Worm (Caenorhabditis elegans) whole organism, L4 larva: ENCODE data around the gene mics-1.
A peak's percentile ranks its signal among the peaks of the same experiment; 100 is the strongest.

ENCODE experiments used
- F26F4.8 ChIP-seq: fragments of 200-800 bp; sonication (Bioruptor generic); conservative IDR thresholded peaks from 2 replicates; pipeline ENCODE4 v1.3.6; 2022; ENCODE audit warnings: missing genetic modification characterization, missing compliant biosample characterization
- R02D3.7 ChIP-seq: fragments of 150-350 bp; sonication (generic microtip); optimal IDR thresholded peaks from 3 replicates; lab custom pipeline; 2014; ENCODE audit warnings: missing biosample characterization, missing genetic modification characterization
- T20F7.1 ChIP-seq: fragments of 200-800 bp; sonication (Bioruptor generic); optimal IDR thresholded peaks from 2 replicates; lab custom pipeline; 2018; ENCODE audit warnings: mild to moderate bottlenecking, missing genetic modification characterization, missing compliant biosample characterization
- Y48G9A.11 ChIP-seq: fragments of 200-800 bp; sonication (Bioruptor generic); IDR thresholded peaks from 2 replicates; pipeline ENCODE4 v1.3.6; 2022; ENCODE audit warnings: missing genetic modification reagents, missing genetic modification characterization, missing compliant biosample characterization
- Y75B8A.6 ChIP-seq: fragments of 200-800 bp; sonication (Bioruptor generic); IDR thresholded peaks from 2 replicates; pipeline ENCODE4 v1.3.6; 2022; ENCODE audit warnings: missing genetic modification reagents, missing genetic modification characterization, missing compliant biosample characterization
- aha-1 ChIP-seq: fragments of 150-350 bp; peaks from one replicate; lab custom pipeline; 2014; ENCODE audit warnings: missing biosample characterization, missing genetic modification characterization
- ama-1 ChIP-seq: fragments of 150-350 bp; optimal IDR thresholded peaks from 2 replicates; lab custom pipeline; 2014; ENCODE audit warnings: inconsistent platforms, mixed read lengths
- ceh-28 ChIP-seq: fragments of 150-350 bp; optimal IDR thresholded peaks from 2 replicates; lab custom pipeline; 2014; ENCODE audit warnings: missing biosample characterization, missing genetic modification reagents, missing genetic modification characterization
- ceh-62 ChIP-seq: sonication (generic microtip); optimal IDR thresholded peaks from 2 replicates; lab custom pipeline; 2017; ENCODE audit warnings: missing biosample characterization, missing genetic modification characterization
- cey-2 ChIP-seq: sonication (generic microtip); optimal IDR thresholded peaks from 3 replicates; lab custom pipeline; 2017; ENCODE audit warnings: missing genetic modification characterization, mild to moderate bottlenecking, missing compliant biosample characterization, antibody characterized with exemption, borderline replicate concordance; ENCODE audit not compliant: insufficient read depth
- ctbp-1 ChIP-seq: fragments of 200-800 bp; sonication (Bioruptor generic); IDR thresholded peaks from 2 replicates; pipeline ENCODE4 v1.3.6; 2022; ENCODE audit warnings: missing genetic modification reagents, missing genetic modification characterization, missing compliant biosample characterization
- daf-16 ChIP-seq, 3 experiments: sonication (generic microtip); optimal IDR thresholded peaks; 2 replicates each; lab custom pipeline; 2016 to 2017; ENCODE audit warnings: missing genetic modification characterization in 3 of 3, missing genetic modification reagents in 3 of 3, mild to moderate bottlenecking in 2 of 3, missing compliant biosample characterization in 2 of 3, missing biosample characterization in 1 of 3, moderate library complexity in 1 of 3
- dmd-6 ChIP-seq: fragments of 200-800 bp; sonication (Bioruptor generic); IDR thresholded peaks from 2 replicates; pipeline ENCODE4 v1.3.6; 2022; ENCODE audit warnings: missing genetic modification reagents, missing genetic modification characterization, missing compliant biosample characterization
- dmd-8 ChIP-seq: fragments of 200-800 bp; sonication (Bioruptor generic); IDR thresholded peaks from 2 replicates; pipeline ENCODE4 v1.3.6; 2022; ENCODE audit warnings: missing genetic modification characterization, missing compliant biosample characterization
- dpl-1 ChIP-seq: fragments of 150-350 bp; optimal IDR thresholded peaks from 2 replicates; lab custom pipeline; 2014; ENCODE audit warnings: missing biosample characterization, missing genetic modification reagents, missing genetic modification characterization
- dve-1 ChIP-seq: sonication (generic microtip); optimal IDR thresholded peaks from 2 replicates; lab custom pipeline; 2017; ENCODE audit warnings: antibody characterized with exemption, mild to moderate bottlenecking, missing genetic modification characterization, missing compliant biosample characterization; ENCODE audit not compliant: insufficient read depth
- egl-43 ChIP-seq: fragments of 200-800 bp; sonication (Bioruptor generic); IDR thresholded peaks from 2 replicates; pipeline ENCODE4 v1.3.6; 2022; ENCODE audit warnings: missing genetic modification reagents, missing genetic modification characterization, missing compliant biosample characterization
- fkh-10 ChIP-seq: fragments of 150-350 bp; optimal IDR thresholded peaks from 2 replicates; lab custom pipeline; 2014; ENCODE audit warnings: missing biosample characterization, missing genetic modification reagents, missing genetic modification characterization
- hif-1 ChIP-seq, 2 experiments: sonication (generic microtip); optimal IDR thresholded peaks; 2 replicates each; lab custom pipeline; 2016 to 2017; ENCODE audit warnings: missing compliant biosample characterization in 2 of 2, missing genetic modification characterization in 2 of 2, missing genetic modification reagents in 2 of 2, missing genotype in 2 of 2, mild to moderate bottlenecking in 1 of 2
- hlh-11 ChIP-seq: fragments of 200-800 bp; sonication (Bioruptor generic); optimal IDR thresholded peaks from 2 replicates; lab custom pipeline; 2018; ENCODE audit warnings: mild to moderate bottlenecking, missing genetic modification characterization, missing compliant biosample characterization
- hlh-30 ChIP-seq: sonication (generic microtip); optimal IDR thresholded peaks from 2 replicates; lab custom pipeline; 2017; ENCODE audit warnings: antibody characterized with exemption, mild to moderate bottlenecking, missing genetic modification characterization, missing compliant biosample characterization; ENCODE audit not compliant: insufficient read depth
- hmg-1.1 ChIP-seq: fragments of 200-800 bp; sonication (Bioruptor generic); IDR thresholded peaks from 2 replicates; pipeline ENCODE4 v1.3.6; 2022; ENCODE audit warnings: missing genetic modification reagents, missing genetic modification characterization, missing compliant biosample characterization
- lin-1 ChIP-seq: fragments of 200-800 bp; sonication (Bioruptor generic); IDR thresholded peaks from 2 replicates; pipeline ENCODE4 v1.3.6; 2022; ENCODE audit warnings: missing genetic modification reagents, missing genetic modification characterization, missing compliant biosample characterization
- lin-13 ChIP-seq: fragments of 150-350 bp; optimal IDR thresholded peaks from 2 replicates; lab custom pipeline; 2014; ENCODE audit warnings: missing biosample characterization, missing genetic modification reagents, missing genetic modification characterization
- lin-38 ChIP-seq: fragments of 200-800 bp; sonication (Bioruptor generic); IDR thresholded peaks from 2 replicates; pipeline ENCODE4 v1.3.6; 2022; ENCODE audit warnings: missing genetic modification reagents, missing genetic modification characterization, missing compliant biosample characterization
- madf-5 ChIP-seq, 2 experiments: fragments of 200-800 bp; sonication (Bioruptor generic); IDR thresholded peaks; 2 replicates each; pipeline ENCODE4 v1.3.6; 2022; ENCODE audit warnings: missing compliant biosample characterization in 2 of 2, missing genetic modification characterization in 2 of 2
- madf-9 ChIP-seq: fragments of 200-800 bp; sonication (Bioruptor generic); conservative IDR thresholded peaks from 2 replicates; pipeline ENCODE4 v1.3.6; 2022; ENCODE audit warnings: missing genetic modification reagents, missing genetic modification characterization, missing compliant biosample characterization
- mdl-1 ChIP-seq, 2 experiments: fragments of 150-350 bp in 1 of 2; sonication (generic microtip) in 1 of 2; optimal IDR thresholded peaks; 2 replicates each; lab custom pipeline; 2014 to 2017; ENCODE audit warnings: missing biosample characterization in 2 of 2, missing genetic modification characterization in 2 of 2
- mdt-29 ChIP-seq: fragments of 200-800 bp; sonication (Bioruptor generic); IDR thresholded peaks from 2 replicates; pipeline ENCODE4 v1.3.6; 2022; ENCODE audit warnings: missing genetic modification reagents, missing genetic modification characterization, missing compliant biosample characterization
- mes-2 ChIP-seq: sonication (generic microtip); optimal IDR thresholded peaks from 2 replicates; lab custom pipeline; 2016; ENCODE audit warnings: missing genotype, mild to moderate bottlenecking, missing genetic modification characterization, missing compliant biosample characterization; ENCODE audit not compliant: poor library complexity, severe bottlenecking
- mxl-2 ChIP-seq: fragments of 200-800 bp; sonication (Bioruptor generic); conservative IDR thresholded peaks from 2 replicates; pipeline ENCODE4 v1.3.6; 2022; ENCODE audit warnings: missing genetic modification reagents, missing genetic modification characterization, missing compliant biosample characterization
- mxl-3 ChIP-seq: fragments of 200-800 bp; sonication (Bioruptor generic); optimal IDR thresholded peaks from 2 replicates; lab custom pipeline; 2018; ENCODE audit warnings: mild to moderate bottlenecking, missing genetic modification characterization, missing compliant biosample characterization
- nhr-10 ChIP-seq: fragments of 150-350 bp; optimal IDR thresholded peaks from 2 replicates; lab custom pipeline; 2014; ENCODE audit warnings: missing biosample characterization, missing genetic modification characterization
- nhr-102 ChIP-seq: sonication (generic microtip); optimal IDR thresholded peaks from 2 replicates; lab custom pipeline; 2016; ENCODE audit warnings: mild to moderate bottlenecking, missing genetic modification characterization, moderate library complexity, missing compliant biosample characterization
- nhr-25 ChIP-seq: sonication (generic microtip); optimal IDR thresholded peaks from 2 replicates; lab custom pipeline; 2017; ENCODE audit warnings: missing genetic modification characterization, mild to moderate bottlenecking, missing compliant biosample characterization, antibody characterized with exemption, moderate library complexity, borderline replicate concordance; ENCODE audit not compliant: insufficient read depth
- nhr-28 ChIP-seq: fragments of 150-350 bp; optimal IDR thresholded peaks from 2 replicates; lab custom pipeline; 2014; ENCODE audit warnings: missing biosample characterization, missing genetic modification characterization
- nhr-48 ChIP-seq: sonication (generic microtip); optimal IDR thresholded peaks from 2 replicates; lab custom pipeline; 2016; ENCODE audit warnings: mild to moderate bottlenecking, missing genetic modification characterization, missing compliant biosample characterization
- nhr-6 ChIP-seq: fragments of 150-350 bp; optimal IDR thresholded peaks from 2 replicates; lab custom pipeline; 2014; ENCODE audit warnings: missing biosample characterization, missing genetic modification characterization
- pqm-1 ChIP-seq: sonication (generic microtip); optimal IDR thresholded peaks from 2 replicates; lab custom pipeline; 2017; ENCODE audit warnings: missing biosample characterization, missing genetic modification characterization
- rbr-2 ChIP-seq: sonication (generic microtip); optimal IDR thresholded peaks from 2 replicates; lab custom pipeline; 2016; ENCODE audit warnings: missing genotype, missing genetic modification characterization, missing compliant biosample characterization
- skn-1 ChIP-seq: fragments of 150-350 bp; optimal IDR thresholded peaks from 2 replicates; lab custom pipeline; 2014; ENCODE audit warnings: missing biosample characterization, missing genetic modification characterization
- tag-97 ChIP-seq: fragments of 200-800 bp; sonication (Bioruptor generic); IDR thresholded peaks from 2 replicates; pipeline ENCODE4 v1.3.6; 2022; ENCODE audit warnings: missing genetic modification characterization, missing compliant biosample characterization
- unc-39 ChIP-seq: sonication (generic microtip); optimal IDR thresholded peaks from 2 replicates; lab custom pipeline; 2017; ENCODE audit warnings: missing biosample characterization, missing genetic modification characterization
- zag-1 ChIP-seq: fragments of 150-350 bp; optimal IDR thresholded peaks from 2 replicates; lab custom pipeline; 2014; ENCODE audit warnings: missing biosample characterization, missing genetic modification characterization
- zfp-2 ChIP-seq: sonication (generic microtip); optimal IDR thresholded peaks from 2 replicates; lab custom pipeline; 2016; ENCODE audit warnings: mild to moderate bottlenecking, missing genetic modification characterization, missing compliant biosample characterization
- zfp-3 ChIP-seq: fragments of 200-800 bp; sonication (Bioruptor generic); conservative IDR thresholded peaks from 2 replicates; pipeline ENCODE4 v1.3.6; 2022; ENCODE audit warnings: missing genetic modification reagents, missing genetic modification characterization, missing compliant biosample characterization

Gene mics-1

ce11 chrV:10536095-10536691 lies 41.9 kb downstream of the mics-1 start, which contains the start of gene ppm-1.A (continued):
- TF ChIP-seq mdl-1 (tag; optimal IDR thresholded peaks at IDR 0.05; lab: Kevin White, UChicago), result no peak
- TF ChIP-seq madf-5 (GFP tag; IDR thresholded peaks at IDR 0.05; lab: Robert Waterston, UW), result no peak
- TF ChIP-seq pqm-1 (tag; lab: Kevin White, UChicago), result no peak
- TF ChIP-seq mxl-3 (GFP tag; lab: Kevin White, UChicago), result no peak
- no peak for TF ChIP-seq R02D3.7 (tag; lab: Kevin White, UChicago)
- peak; percentile 82 for TF ChIP-seq hlh-30 (tag; lab: Kevin White, UChicago)
- TF ChIP-seq mdt-29, result no peak
- TF ChIP-seq nhr-10, result no peak
- TF ChIP-seq aha-1 (tag; lab: Kevin White, UChicago), result no peak
- no peak for TF ChIP-seq nhr-6 (tag; lab: Kevin White, UChicago)
- no peak for TF ChIP-seq skn-1 (tag; lab: Kevin White, UChicago)
- TF ChIP-seq Y75B8A.6 (GFP tag; lab: Robert Waterston, UW), result no peak
- peak; percentile 46 for TF ChIP-seq dmd-6 (GFP tag; lab: Robert Waterston, UW)
- no peak for TF ChIP-seq madf-9 (GFP tag; lab: Robert Waterston, UW)
- no peak for TF ChIP-seq nhr-25
- TF ChIP-seq hif-1 (tag; optimal IDR thresholded peaks at IDR 0.05; lab: Kevin White, UChicago), result peak in 1 of 2 experiments; percentile 63
- no peak for TF ChIP-seq dmd-8 (GFP tag; lab: Robert Waterston, UW)
- TF ChIP-seq ama-1 (lab: Kevin White, UChicago), result peak; percentile 18
- TF ChIP-seq daf-16 (GFP tag; optimal IDR thresholded peaks at IDR 0.05; lab: Kevin White, UChicago), result no peak
- no peak for TF ChIP-seq daf-16 (tag; optimal IDR thresholded peaks at IDR 0.05; lab: Kevin White, UChicago)
- no peak for TF ChIP-seq fkh-10
- no peak for TF ChIP-seq cey-2 (tag; lab: Kevin White, UChicago)
- TF ChIP-seq nhr-102, result no peak
- TF ChIP-seq ctbp-1 (GFP tag; lab: Robert Waterston, UW), result no peak
- no peak for TF ChIP-seq hmg-1.1 (GFP tag; lab: Robert Waterston, UW)
- no peak for TF ChIP-seq zfp-3 (GFP tag; lab: Robert Waterston, UW)
- no peak for TF ChIP-seq dpl-1 (GFP tag; lab: Kevin White, UChicago)
- TF ChIP-seq nhr-48 (tag; lab: Kevin White, UChicago), result no peak

- TF ChIP-seq zfp-2 (tag; lab: Kevin White, UChicago) (no peak), T20F7.1 (peak; percentile 8), egl-43 (GFP tag; lab: Robert Waterston, UW) (0 out of 2 replicates have a peak, but pooled peaks have one; percentile 26), dmd-6 (GFP tag; lab: Robert Waterston, UW) (peak; percentile 37), mes-2 (tag; lab: Kevin White, UChicago) (peak; percentile 41), tag-97 (GFP tag; lab: Robert Waterston, UW) (no peak), unc-39 (no peak), zag-1 (tag; lab: Kevin White, UChicago) (no peak), lin-38 (peak; percentile 29), lin-13 (GFP tag; lab: Kevin White, UChicago) (no peak), Y48G9A.11 (GFP tag; lab: Robert Waterston, UW) (no peak), pqm-1 (tag; lab: Kevin White, UChicago) (peak; percentile 2), mxl-2 (GFP tag; lab: Robert Waterston, UW) (no peak), dve-1 (tag; lab: Kevin White, UChicago) (peak; percentile 61), ceh-28 (no peak), daf-16 (GFP tag; optimal IDR thresholded peaks at IDR 0.05; lab: Kevin White, UChicago) (no peak), daf-16 (tag; optimal IDR thresholded peaks at IDR 0.05; lab: Kevin White, UChicago) (peak; percentile 39), nhr-28 (tag; lab: Kevin White, UChicago) (peak; percentile 55), hlh-11 (peak; percentile 36), lin-1 (no peak), dpl-1 (GFP tag; lab: Kevin White, UChicago) (peak; percentile 1), hif-1 (tag; optimal IDR thresholded peaks at IDR 0.05; lab: Kevin White, UChicago) (peak in 1 of 2 experiments; percentile 14), ceh-62 (tag; lab: Kevin White, UChicago) (no peak), hlh-30 (tag; lab: Kevin White, UChicago) (peak; percentile 79), mdl-1 (tag; optimal IDR thresholded peaks at IDR 0.05; lab: Kevin White, UChicago) (peak in 1 of 2 experiments; percentile 71), hmg-1.1 (GFP tag; lab: Robert Waterston, UW) (0 out of 2 replicates have a peak, but pooled peaks have one; percentile 18), F26F4.8 (0 out of 2 replicates have a peak, but pooled peaks have one; percentile 34), Y75B8A.6 (GFP tag; lab: Robert Waterston, UW) (no peak), rbr-2 (tag; lab: Kevin White, UChicago) (no peak)
Measured at ce11 chrV:10535325-10535724, 42.8 kb downstream of the mics-1 start.
